ENCODE assay signal across 1 fruit fly cellular context in genomic region chr3R:26058066-26058465, dm6.
A peak's percentile ranks its signal among the peaks of the same experiment; 100 is the strongest.
TF ChIP-seq lines count a peak whose summit lies in the region.

Gene PIG-P (minus strand): TSS chr3R:26058223.
Gene Tcs6 (minus strand): TSS chr3R:26058223.

TF ChIP-seq in whole organism, embryonic, 481 proteins besides CTCF, POLR2A, EP300 and RAD21 (continued from another document):
- TF ChIP-seq Nf-YC (tag; optimal IDR thresholded peaks at IDR 0.05; lab: Kevin White, UChicago): peak; percentile 16
- peak; percentile 28 for TF ChIP-seq CG1603 (tag; optimal IDR thresholded peaks at IDR 0.05; lab: Kevin White, UChicago)
- no peak for TF ChIP-seq Spps (tag; optimal IDR thresholded peaks at IDR 0.05; lab: Kevin White, UChicago)
- peak; percentile 28; the same call in 1 of the 2 replicates for TF ChIP-seq MBD-R2 (GFP tag; IDR thresholded peaks at IDR 0.05; lab: Robert Waterston, UW)
- no peak for TF ChIP-seq bab2 (GFP tag; optimal IDR thresholded peaks at IDR 0.05; lab: Kevin White, UChicago)
- peak; percentile 53 for TF ChIP-seq Dp (GFP tag; optimal IDR thresholded peaks at IDR 0.05; lab: Kevin White, UChicago)
